Worm (Caenorhabditis elegans) whole organism, L1 larva: Measurements from ENCODE around the gene usp-14.

Experiments used
- fkh-10 ChIP-seq: sonication (generic microtip); optimal IDR thresholded peaks from 2 replicates; lab custom pipeline; 2017; ENCODE audit warnings: missing biosample characterization, missing genetic modification reagents, missing genetic modification characterization
- ztf-4 ChIP-seq: fragments of 150-350 bp; optimal IDR thresholded peaks from 2 replicates; lab custom pipeline; 2014; ENCODE audit warnings: missing biosample characterization, missing genetic modification characterization

DNA sequence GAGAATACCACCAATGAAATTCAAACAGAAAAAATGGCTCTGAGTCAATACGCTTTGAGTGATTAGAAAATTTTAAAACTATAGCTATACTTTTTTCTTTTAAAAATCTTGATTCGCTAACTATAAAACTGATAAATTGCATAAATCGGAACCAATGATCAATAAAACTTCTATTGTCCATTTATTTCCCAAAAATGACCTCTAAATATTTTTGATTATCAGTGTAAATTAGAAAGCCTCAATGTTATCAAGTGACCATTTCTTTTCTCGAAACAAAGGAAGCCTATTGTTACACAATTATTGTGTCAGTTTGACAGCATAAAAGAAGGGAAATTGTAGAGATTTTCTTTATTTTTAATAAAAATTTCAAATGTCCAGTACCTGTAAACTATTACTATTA is 11.6 kb upstream of the usp-14 start, which contains the start of gene K10H10.4:
- TF ChIP-seq ztf-4 (tag; lab: Kevin White, UChicago) (no peak), fkh-10 (GFP tag; lab: Kevin White, UChicago) (no peak)
